Worm (Caenorhabditis elegans): ENCODE data around the gene nlp-67.

Gene nlp-67

DNA sequence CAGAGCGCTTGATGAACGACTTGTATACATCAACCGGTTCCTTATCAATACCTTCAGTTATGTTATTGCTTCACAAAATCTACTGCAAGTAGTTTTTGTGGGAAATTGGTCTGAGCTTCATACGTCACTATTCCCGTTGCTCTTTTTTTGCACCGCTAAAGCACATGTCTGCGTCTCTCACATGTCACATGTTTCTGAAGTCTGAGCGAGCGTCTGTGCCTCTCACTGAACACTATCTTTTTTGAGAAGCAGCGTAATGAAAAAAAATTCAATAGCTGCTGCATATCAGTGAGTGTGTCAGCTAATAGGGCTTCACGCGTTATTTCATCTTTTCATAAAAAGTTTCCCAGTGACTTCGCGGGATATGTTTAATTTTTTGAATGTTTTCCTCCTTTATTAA is 34.1 kb downstream of the nlp-67 start (continued):
- TF ChIP-seq fkh-10 (GFP tag; optimal IDR thresholded peaks at IDR 0.05), result no peak
- TF ChIP-seq ztf-7 (tag; optimal IDR thresholded peaks at IDR 0.05), result no peak
- no peak for TF ChIP-seq unc-130 (GFP tag; optimal IDR thresholded peaks at IDR 0.05)
- TF ChIP-seq pqm-1 (tag; optimal IDR thresholded peaks at IDR 0.05), result no peak
- no peak for TF ChIP-seq zag-1 (tag; optimal IDR thresholded peaks at IDR 0.05)
- peak; percentile 78 for TF ChIP-seq dmd-6 (GFP tag; IDR thresholded peaks at IDR 0.05)
- no peak for TF ChIP-seq zip-2 (tag; optimal IDR thresholded peaks at IDR 0.05)
- no peak for TF ChIP-seq madf-9 (GFP tag; conservative IDR thresholded peaks at IDR 0.05)
- no peak for TF ChIP-seq ceh-62 (tag; optimal IDR thresholded peaks at IDR 0.05)
- TF ChIP-seq lin-13 (GFP tag; optimal IDR thresholded peaks at IDR 0.05), result no peak
- TF ChIP-seq nhr-42 (GFP tag; IDR thresholded peaks at IDR 0.05), result no peak
- no peak for TF ChIP-seq ama-1 (optimal IDR thresholded peaks at IDR 0.05)
- no peak for TF ChIP-seq madf-5 (GFP tag; IDR thresholded peaks at IDR 0.05)
- TF ChIP-seq mxl-3 (GFP tag; optimal IDR thresholded peaks at IDR 0.05), result peak; percentile 24
- no peak for TF ChIP-seq vab-7 (GFP tag; IDR thresholded peaks at IDR 0.05)
- no peak for TF ChIP-seq lin-38 (GFP tag; IDR thresholded peaks at IDR 0.05)
- TF ChIP-seq unc-39 (tag; optimal IDR thresholded peaks at IDR 0.05), result no peak
- no peak for TF ChIP-seq lin-1 (GFP tag; IDR thresholded peaks at IDR 0.05)
- TF ChIP-seq nhr-6 (tag; optimal IDR thresholded peaks at IDR 0.05), result no peak
- no peak for TF ChIP-seq ZK337.2 (GFP tag; IDR thresholded peaks at IDR 0.05)
- TF ChIP-seq lin-29 (GFP tag; IDR thresholded peaks at IDR 0.05), result no peak
- no peak for TF ChIP-seq ces-1 (GFP tag; optimal IDR thresholded peaks at IDR 0.05)
- no peak for TF ChIP-seq D1046.2 (GFP tag; IDR thresholded peaks at IDR 0.05)
- TF ChIP-seq rbr-2 (tag; optimal IDR thresholded peaks at IDR 0.05), result no peak
- TF ChIP-seq nhr-28 (tag; optimal IDR thresholded peaks at IDR 0.05), result peak; percentile 21
- no peak for TF ChIP-seq ceh-44 (GFP tag; IDR thresholded peaks at IDR 0.05)
- TF ChIP-seq hif-1 (tag; optimal IDR thresholded peaks at IDR 0.05), result peak in 1 of 2 experiments; percentile 9
- no peak for TF ChIP-seq spr-1 (tag; optimal IDR thresholded peaks at IDR 0.05)
- 0 out of 2 replicates have a peak, but pooled peaks have one; percentile 43 for TF ChIP-seq T26A8.4 (GFP tag; IDR thresholded peaks at IDR 0.05)
- TF ChIP-seq Y5F2A.4 (GFP tag; optimal IDR thresholded peaks at IDR 0.05), result no peak
- TF ChIP-seq saeg-2 (GFP tag; IDR thresholded peaks at IDR 0.05), result no peak
- TF ChIP-seq cey-2 (tag; optimal IDR thresholded peaks at IDR 0.05; ENCODE audit: borderline replicate concordance, insufficient read depth), result no peak
- no peak for TF ChIP-seq mes-2 (tag; optimal IDR thresholded peaks at IDR 0.05; ENCODE audit: poor library complexity, severe bottlenecking)
- no peak for TF ChIP-seq dmd-8 (GFP tag; IDR thresholded peaks at IDR 0.05)
- TF ChIP-seq dmd-9 (GFP tag; IDR thresholded peaks at IDR 0.05), result no peak
- TF ChIP-seq unc-62 (GFP tag; optimal IDR thresholded peaks at IDR 0.05 in 1 of 2), result no peak
- TF ChIP-seq unc-62 (tag; optimal IDR thresholded peaks at IDR 0.05), result no peak
- TF ChIP-seq Y105C5A.15 (GFP tag; IDR thresholded peaks at IDR 0.05), result no peak
- no peak for TF ChIP-seq lin-39 (tag; optimal IDR thresholded peaks at IDR 0.05)
- TF ChIP-seq duxl-1 (tag; optimal IDR thresholded peaks at IDR 0.05; ENCODE audit: poor library complexity), result no peak
- no peak for TF ChIP-seq daf-12 (tag; optimal IDR thresholded peaks at IDR 0.05)
- TF ChIP-seq tra-1 (GFP tag; IDR thresholded peaks at IDR 0.05), result no peak
- peak; percentile 3 for TF ChIP-seq nhr-11 (tag; optimal IDR thresholded peaks at IDR 0.05)
- TF ChIP-seq skn-1 (tag; optimal IDR thresholded peaks at IDR 0.05), result no peak
- no peak for TF ChIP-seq dpl-1 (GFP tag; optimal IDR thresholded peaks at IDR 0.05)
- TF ChIP-seq F10B5.3 (tag; optimal IDR thresholded peaks at IDR 0.05), result no peak
- TF ChIP-seq mdl-1 (tag; optimal IDR thresholded peaks at IDR 0.05), result peak in 1 of 2 experiments; percentile 60
- no peak for TF ChIP-seq ceh-28 (tag; optimal IDR thresholded peaks at IDR 0.05)
- no peak for TF ChIP-seq gei-8 (GFP tag; optimal IDR thresholded peaks at IDR 0.05)
- TF ChIP-seq pha-4 (GFP tag; IDR thresholded peaks at IDR 0.05), result no peak
- TF ChIP-seq pha-4 (tag; optimal IDR thresholded peaks at IDR 0.05), result no peak
- TF ChIP-seq F26F4.8 (GFP tag; conservative IDR thresholded peaks at IDR 0.05), result no peak
- no peak for TF ChIP-seq nhr-41 (GFP tag; IDR thresholded peaks at IDR 0.05)

Data from whole organism, L4 larva.